Worm (Caenorhabditis elegans) whole organism, L3 larva: ENCODE data around the gene adbp-1.

Experiments used
- R02D3.7 ChIP-seq: fragments of 150-350 bp; optimal IDR thresholded peaks from 2 replicates; lab custom pipeline; 2014; ENCODE audit warnings: missing biosample characterization, missing genetic modification characterization
- ama-1 ChIP-seq: fragments of 150-350 bp; optimal IDR thresholded peaks from 2 replicates; lab custom pipeline; 2018
- hmg-11 ChIP-seq: sonication (generic microtip); optimal IDR thresholded peaks from 2 replicates; lab custom pipeline; 2016; ENCODE audit warnings: missing genetic modification characterization, missing compliant biosample characterization
- mdl-1 ChIP-seq: fragments of 150-350 bp; optimal IDR thresholded peaks from 2 replicates; lab custom pipeline; 2014; ENCODE audit warnings: missing biosample characterization, missing genetic modification characterization
- nhr-12 ChIP-seq: fragments of 150-350 bp; optimal IDR thresholded peaks from 2 replicates; lab custom pipeline; 2014; ENCODE audit warnings: missing biosample characterization, missing genetic modification characterization
- nhr-23 ChIP-seq: fragments of 150-350 bp; optimal IDR thresholded peaks from 2 replicates; lab custom pipeline; 2014; ENCODE audit warnings: missing biosample characterization, missing genetic modification reagents, missing genetic modification characterization
- nhr-25 ChIP-seq: sonication (generic microtip); optimal IDR thresholded peaks from 2 replicates; lab custom pipeline; 2017; ENCODE audit warnings: missing biosample characterization, missing genetic modification characterization
- nhr-77 ChIP-seq: fragments of 150-350 bp; optimal IDR thresholded peaks from 2 replicates; lab custom pipeline; 2014; ENCODE audit warnings: missing biosample characterization, missing genetic modification characterization
- pha-4 ChIP-seq: fragments of 150-350 bp; optimal IDR thresholded peaks from 2 replicates; lab custom pipeline; 2014; ENCODE audit warnings: missing biosample characterization, missing genetic modification reagents, missing genetic modification characterization
- skn-1 ChIP-seq: fragments of 150-350 bp; optimal IDR thresholded peaks from 2 replicates; lab custom pipeline; 2014; ENCODE audit warnings: missing biosample characterization, missing genetic modification characterization
- tbx-2 ChIP-seq: sonication (generic microtip); optimal IDR thresholded peaks from 2 replicates; lab custom pipeline; 2016; ENCODE audit warnings: mild to moderate bottlenecking, missing genetic modification characterization, missing compliant biosample characterization
- unc-39 ChIP-seq: sonication (generic microtip); optimal IDR thresholded peaks from 4 replicates; lab custom pipeline; 2017; ENCODE audit warnings: missing biosample characterization, missing genetic modification characterization
- ztf-11 ChIP-seq: fragments of 150-350 bp; optimal IDR thresholded peaks from 2 replicates; lab custom pipeline; 2014; ENCODE audit warnings: missing biosample characterization, missing genetic modification characterization

ce11 chrII:11409678-11410133 lies 34.3 kb upstream of the adbp-1 start, which contains the start of gene C05D12.7:
- TF ChIP-seq R02D3.7 (tag; lab: Kevin White, UChicago) (no peak), unc-39 (no peak), nhr-12 (tag; lab: Kevin White, UChicago) (no peak), skn-1 (tag; lab: Kevin White, UChicago) (no peak), ztf-11 (tag; lab: Kevin White, UChicago) (no peak), pha-4 (no peak), hmg-11 (tag; lab: Kevin White, UChicago) (no peak), tbx-2 (no peak), ama-1 (lab: Kevin White, UChicago) (no peak), nhr-77 (tag; lab: Kevin White, UChicago) (no peak), nhr-25 (no peak), nhr-23 (tag; lab: Kevin White, UChicago) (no peak), mdl-1 (tag; lab: Kevin White, UChicago) (no peak)
